Worm (Caenorhabditis elegans): ENCODE data around the gene sfxn-2.

ce11 chrX:7954328-7954727 is 3.8 kb downstream of the sfxn-2 start, which contains the start of gene dct-1:
- TF ChIP-seq nhr-11 (tag; optimal IDR thresholded peaks at IDR 0.05): no peak
- TF ChIP-seq ztf-11 (tag; optimal IDR thresholded peaks at IDR 0.05): no peak
- no peak for TF ChIP-seq ZK546.5 (tag; optimal IDR thresholded peaks at IDR 0.05)
- TF ChIP-seq ceh-16 (tag; optimal IDR thresholded peaks at IDR 0.05): no peak
- TF ChIP-seq nhr-77 (tag; optimal IDR thresholded peaks at IDR 0.05): no peak
- TF ChIP-seq nhr-237 (tag; optimal IDR thresholded peaks at IDR 0.05): no peak
- no peak for TF ChIP-seq nhr-12 (tag; optimal IDR thresholded peaks at IDR 0.05)
- no peak for TF ChIP-seq mbf-1 (tag; optimal IDR thresholded peaks at IDR 0.05)

All from whole organism, L2 larva.